Worm (Caenorhabditis elegans): ENCODE results near the gene F28B12.6.

ce11 chrII:5911274-5911673 lies 29.4 kb upstream of the F28B12.6 start, which contains the start of gene cgt-3:
- no peak for TF ChIP-seq aha-1 (tag)
- no peak for TF ChIP-seq dmd-8 (GFP tag; IDR thresholded peaks at IDR 0.05)
- no peak for TF ChIP-seq Y75B8A.6 (GFP tag; IDR thresholded peaks at IDR 0.05)
- TF ChIP-seq fos-1 (tag; optimal IDR thresholded peaks at IDR 0.05): no peak
- no peak for TF ChIP-seq nhr-41 (GFP tag; IDR thresholded peaks at IDR 0.05)
- TF ChIP-seq unc-130 (GFP tag; optimal IDR thresholded peaks at IDR 0.05): no peak
- TF ChIP-seq nhr-25 (tag; optimal IDR thresholded peaks at IDR 0.05; ENCODE audit: borderline replicate concordance, insufficient read depth): no peak
- TF ChIP-seq F37D6.2 (tag; optimal IDR thresholded peaks at IDR 0.05): no peak
- TF ChIP-seq ces-1 (GFP tag; optimal IDR thresholded peaks at IDR 0.05): no peak
- no peak for TF ChIP-seq F10B5.3 (tag; optimal IDR thresholded peaks at IDR 0.05)
- no peak for TF ChIP-seq unc-62 (GFP tag; optimal IDR thresholded peaks at IDR 0.05 in 1 of 2)
- no peak for TF ChIP-seq unc-62 (tag; optimal IDR thresholded peaks at IDR 0.05)
- TF ChIP-seq nhr-42 (GFP tag; IDR thresholded peaks at IDR 0.05): no peak
- TF ChIP-seq jun-1 (tag; optimal IDR thresholded peaks at IDR 0.05): no peak
- TF ChIP-seq Y105C5A.15 (GFP tag; IDR thresholded peaks at IDR 0.05): no peak
